Worm (Caenorhabditis elegans) whole organism, L4/young adult: ENCODE measurements around the gene R11E3.2.

Experiments used
- W03F9.2 ChIP-seq: fragments of 150-350 bp; optimal IDR thresholded peaks from 2 replicates; lab custom pipeline; 2014; ENCODE audit warnings: missing biosample characterization, missing genetic modification characterization
- dao-5 ChIP-seq: sonication (generic microtip); optimal IDR thresholded peaks from 2 replicates; lab custom pipeline; 2016; ENCODE audit warnings: missing genotype, missing genetic modification characterization, moderate library complexity, missing compliant biosample characterization
- him-1 ChIP-seq: sonication (generic microtip); optimal IDR thresholded peaks from 2 replicates; lab custom pipeline; 2016; ENCODE audit warnings: missing genotype, missing genetic modification reagents, missing genetic modification characterization, missing compliant biosample characterization

DNA sequence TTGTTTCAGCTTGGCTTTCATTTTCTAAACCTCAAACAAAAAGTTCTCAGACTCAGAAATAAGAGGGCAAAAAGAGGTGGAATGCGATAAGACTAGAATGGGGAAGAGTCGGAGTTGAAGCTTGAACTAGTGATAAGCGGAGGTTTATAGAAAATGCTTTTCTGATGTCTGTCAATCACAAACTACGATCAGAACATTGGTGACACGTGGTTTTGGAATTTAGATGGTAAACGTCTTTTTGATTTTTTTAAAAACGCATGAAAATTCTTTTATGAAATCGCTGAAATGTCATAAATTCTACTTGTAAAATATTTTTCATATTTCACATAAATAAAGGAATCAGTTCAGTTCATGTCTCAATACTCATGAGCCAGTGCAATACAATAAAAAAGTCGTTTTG, 49.2 kb downstream of the R11E3.2 start, which contains the start of gene H06H21.8:
- TF ChIP-seq dao-5 (tag; lab: Kevin White, UChicago) (no peak), him-1 (no peak), W03F9.2 (tag; lab: Kevin White, UChicago) (no peak)
